Worm (Caenorhabditis elegans): ENCODE data around the gene srh-119.
"Not testable (repeated sequence)": the region's sequence is repeated elsewhere in the genome, so short reads cannot be mapped to it uniquely, and the experiment has no call there.

DNA sequence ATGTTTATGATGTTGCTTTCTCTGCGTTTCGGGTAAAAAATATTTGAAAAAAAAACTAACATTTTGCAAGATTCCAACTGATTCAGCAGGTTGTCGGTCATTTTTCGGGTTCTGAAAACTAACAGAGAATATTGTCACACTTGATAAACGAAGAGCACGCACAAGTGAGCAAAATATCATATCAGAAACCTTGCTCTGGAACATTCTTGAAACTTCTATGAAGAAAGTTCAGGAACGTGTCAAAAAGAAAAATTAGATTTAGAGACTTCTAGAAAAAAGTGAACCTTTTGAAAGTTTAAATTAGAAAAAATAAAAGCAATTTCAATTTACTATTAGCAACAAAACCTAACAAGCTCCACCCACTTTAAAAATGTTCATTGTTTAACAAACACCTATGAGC is 24.2 kb upstream of the srh-119 start, which contains the start of gene fbxa-112:
- TF ChIP-seq him-1, dao-5 (tag; optimal IDR thresholded peaks at IDR 0.05): not testable (repeated sequence)
